Worm (Caenorhabditis elegans) whole organism, L3 larva: ENCODE results near the gene asm-2.

Experiments used
- R02D3.7 ChIP-seq: fragments of 150-350 bp; optimal IDR thresholded peaks from 2 replicates; lab custom pipeline; 2014; ENCODE audit warnings: missing biosample characterization, missing genetic modification characterization
- ZK546.5 ChIP-seq: sonication (generic microtip); optimal IDR thresholded peaks from 2 replicates; lab custom pipeline; 2017; ENCODE audit warnings: missing biosample characterization, missing genetic modification characterization
- aly-2 ChIP-seq: fragments of 150-350 bp; optimal IDR thresholded peaks from 2 replicates; lab custom pipeline; 2014; ENCODE audit warnings: missing biosample characterization, missing genetic modification characterization
- ama-1 ChIP-seq: fragments of 150-350 bp; optimal IDR thresholded peaks from 2 replicates; lab custom pipeline; 2018
- ceh-16 ChIP-seq: sonication (generic microtip); optimal IDR thresholded peaks from 2 replicates; lab custom pipeline; 2017; ENCODE audit warnings: missing biosample characterization, missing genetic modification characterization
- ceh-28 ChIP-seq: fragments of 150-350 bp; optimal IDR thresholded peaks from 2 replicates; lab custom pipeline; 2014; ENCODE audit warnings: missing biosample characterization, missing genetic modification reagents, missing genetic modification characterization
- egl-27 ChIP-seq: sonication (generic microtip); optimal IDR thresholded peaks from 4 replicates; lab custom pipeline; 2017; ENCODE audit warnings: missing biosample characterization, missing genetic modification reagents, missing genetic modification characterization
- egl-5 ChIP-seq: fragments of 150-350 bp; optimal IDR thresholded peaks from 2 replicates; lab custom pipeline; 2017; ENCODE audit warnings: missing biosample characterization, missing genetic modification reagents, missing genetic modification characterization, inconsistent platforms
- elt-1 ChIP-seq: fragments of 150-350 bp; optimal IDR thresholded peaks from 2 replicates; lab custom pipeline; 2014; ENCODE audit warnings: missing biosample characterization, missing genetic modification characterization
- elt-2 ChIP-seq: sonication (generic microtip); optimal IDR thresholded peaks from 2 replicates; lab custom pipeline; 2016; ENCODE audit warnings: missing genetic modification reagents, mild to moderate bottlenecking, missing genetic modification characterization, missing compliant biosample characterization
- elt-3 ChIP-seq, 3 experiments: fragments of 150-350 bp in 1 of 3; sonication (generic microtip) in 2 of 3; optimal IDR thresholded peaks; 2 replicates in 2 of 3; 4 replicates in 1 of 3; lab custom pipeline; 2014 to 2017; ENCODE audit warnings: missing biosample characterization in 3 of 3, missing genetic modification characterization in 3 of 3
- fkh-10 ChIP-seq: sonication (generic microtip); optimal IDR thresholded peaks from 2 replicates; lab custom pipeline; 2017; ENCODE audit warnings: missing biosample characterization, missing genetic modification reagents, missing genetic modification characterization
- fos-1 ChIP-seq: fragments of 150-350 bp; optimal IDR thresholded peaks from 2 replicates; lab custom pipeline; 2014; ENCODE audit warnings: missing biosample characterization, missing genetic modification characterization
- hmg-11 ChIP-seq: sonication (generic microtip); optimal IDR thresholded peaks from 2 replicates; lab custom pipeline; 2016; ENCODE audit warnings: missing genetic modification characterization, missing compliant biosample characterization
- lin-15B ChIP-seq: fragments of 150-350 bp; optimal IDR thresholded peaks from 2 replicates; lab custom pipeline; 2014; ENCODE audit warnings: missing biosample characterization, missing genetic modification characterization
- lin-39 ChIP-seq: fragments of 150-350 bp; optimal IDR thresholded peaks from 2 replicates; lab custom pipeline; 2018; ENCODE audit warnings: missing biosample characterization, missing genetic modification reagents, missing genetic modification characterization
- lsy-12 ChIP-seq: sonication (generic microtip); optimal IDR thresholded peaks from 2 replicates; lab custom pipeline; 2016; ENCODE audit warnings: mild to moderate bottlenecking, missing genetic modification characterization, missing compliant biosample characterization
- mdl-1 ChIP-seq: fragments of 150-350 bp; optimal IDR thresholded peaks from 2 replicates; lab custom pipeline; 2014; ENCODE audit warnings: missing biosample characterization, missing genetic modification characterization
- mml-1 ChIP-seq: fragments of 150-350 bp; sonication (generic microtip); optimal IDR thresholded peaks from 3 replicates; lab custom pipeline; 2014; ENCODE audit warnings: missing biosample characterization, missing genetic modification characterization
- nfya-1 ChIP-seq: sonication (generic microtip); optimal IDR thresholded peaks from 2 replicates; lab custom pipeline; 2017; ENCODE audit warnings: missing genetic modification characterization, mild to moderate bottlenecking, missing compliant biosample characterization, antibody characterized with exemption, moderate library complexity; ENCODE audit not compliant: insufficient read depth
- nhr-11 ChIP-seq: fragments of 150-350 bp; optimal IDR thresholded peaks from 2 replicates; lab custom pipeline; 2014; ENCODE audit warnings: missing biosample characterization, missing genetic modification characterization
- nhr-23 ChIP-seq: fragments of 150-350 bp; optimal IDR thresholded peaks from 2 replicates; lab custom pipeline; 2014; ENCODE audit warnings: missing biosample characterization, missing genetic modification reagents, missing genetic modification characterization
- nhr-237 ChIP-seq: fragments of 150-350 bp; optimal IDR thresholded peaks from 2 replicates; lab custom pipeline; 2014; ENCODE audit warnings: missing biosample characterization, missing genetic modification characterization
- nhr-25 ChIP-seq: sonication (generic microtip); optimal IDR thresholded peaks from 2 replicates; lab custom pipeline; 2017; ENCODE audit warnings: missing biosample characterization, missing genetic modification characterization
- nhr-28 ChIP-seq: fragments of 150-350 bp; optimal IDR thresholded peaks from 2 replicates; lab custom pipeline; 2014; ENCODE audit warnings: missing biosample characterization, missing genetic modification characterization
- nhr-67 ChIP-seq: fragments of 150-350 bp; optimal IDR thresholded peaks from 2 replicates; lab custom pipeline; 2014; ENCODE audit warnings: missing biosample characterization, missing genetic modification characterization
- nhr-76 ChIP-seq: fragments of 150-350 bp; sonication (generic microtip); optimal IDR thresholded peaks from 5 replicates; lab custom pipeline; 2014; ENCODE audit warnings: missing biosample characterization, missing genetic modification characterization
- nhr-77 ChIP-seq: fragments of 150-350 bp; optimal IDR thresholded peaks from 2 replicates; lab custom pipeline; 2014; ENCODE audit warnings: missing biosample characterization, missing genetic modification characterization
- pha-4 ChIP-seq: fragments of 150-350 bp; optimal IDR thresholded peaks from 2 replicates; lab custom pipeline; 2014; ENCODE audit warnings: missing biosample characterization, missing genetic modification reagents, missing genetic modification characterization
- pqm-1 ChIP-seq: fragments of 150-350 bp; optimal IDR thresholded peaks from 2 replicates; lab custom pipeline; 2017; ENCODE audit warnings: missing biosample characterization, missing genetic modification characterization, inconsistent platforms
- sea-2 ChIP-seq: fragments of 150-350 bp; sonication (generic microtip); optimal IDR thresholded peaks from 4 replicates; lab custom pipeline; 2014; ENCODE audit warnings: missing biosample characterization, missing genetic modification reagents, missing genetic modification characterization
- snpc-4 ChIP-seq: fragments of 150-350 bp; optimal IDR thresholded peaks from 2 replicates; lab custom pipeline; 2014; ENCODE audit warnings: missing biosample characterization, missing genetic modification characterization
- tbx-2 ChIP-seq: sonication (generic microtip); optimal IDR thresholded peaks from 2 replicates; lab custom pipeline; 2016; ENCODE audit warnings: mild to moderate bottlenecking, missing genetic modification characterization, missing compliant biosample characterization
- unc-62 ChIP-seq: fragments of 150-350 bp; sonication (generic microtip); optimal IDR thresholded peaks from 4 replicates; lab custom pipeline; 2014; ENCODE audit warnings: missing biosample characterization, missing genetic modification reagents, missing genetic modification characterization
- zag-1 ChIP-seq: fragments of 150-350 bp; optimal IDR thresholded peaks from 2 replicates; lab custom pipeline; 2014; ENCODE audit warnings: missing biosample characterization, missing genetic modification characterization
- ztf-11 ChIP-seq: fragments of 150-350 bp; optimal IDR thresholded peaks from 2 replicates; lab custom pipeline; 2014; ENCODE audit warnings: missing biosample characterization, missing genetic modification characterization

Gene asm-2

DNA sequence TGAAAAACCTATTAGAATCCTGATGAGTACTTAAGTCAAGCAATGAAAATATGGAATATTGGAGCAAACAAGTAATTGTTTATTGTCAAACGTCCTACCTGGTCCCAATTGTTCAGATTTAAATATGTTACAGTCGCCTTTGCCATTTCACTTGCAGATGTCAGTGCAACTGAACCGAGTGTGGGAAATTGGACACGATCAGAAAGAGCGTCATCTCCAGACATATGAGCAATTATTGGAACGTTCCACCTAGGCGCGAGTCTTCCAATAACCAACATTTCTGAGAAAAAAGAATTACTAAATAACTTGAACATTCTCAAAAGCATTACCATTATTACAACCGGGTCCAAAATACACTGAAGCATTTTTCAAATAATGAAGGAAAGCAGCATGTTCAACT, 13.0 kb upstream of the asm-2 start:
- TF ChIP-seq sea-2 (GFP tag; lab: Kevin White, UChicago) = no peak
- TF ChIP-seq elt-2 (tag; lab: Kevin White, UChicago) = no peak
- TF ChIP-seq elt-1 (tag; lab: Kevin White, UChicago) = no peak
- TF ChIP-seq hmg-11 (tag; lab: Kevin White, UChicago) = no peak
- no peak for TF ChIP-seq pha-4 (tag; lab: Kevin White, UChicago)
- no peak for TF ChIP-seq mml-1 (tag; lab: Kevin White, UChicago)
- no peak for TF ChIP-seq fkh-10
- no peak for TF ChIP-seq ceh-28
- no peak for TF ChIP-seq nhr-67 (tag; lab: Kevin White, UChicago)
- TF ChIP-seq nhr-76 (tag; lab: Kevin White, UChicago) = no peak
- no peak for TF ChIP-seq R02D3.7 (tag; lab: Kevin White, UChicago)
- TF ChIP-seq ceh-16 (tag; lab: Kevin White, UChicago) = no peak
- no peak for TF ChIP-seq pqm-1
- TF ChIP-seq aly-2 (tag; lab: Kevin White, UChicago) = no peak
- no peak for TF ChIP-seq lin-39 (tag; lab: Kevin White, UChicago)
- no peak for TF ChIP-seq nhr-77 (tag; lab: Kevin White, UChicago)
- TF ChIP-seq tbx-2 (tag; lab: Kevin White, UChicago) = no peak
- TF ChIP-seq mdl-1 = no peak
- TF ChIP-seq unc-62 = no peak
- TF ChIP-seq snpc-4 (tag; lab: Kevin White, UChicago) = no peak

DNA sequence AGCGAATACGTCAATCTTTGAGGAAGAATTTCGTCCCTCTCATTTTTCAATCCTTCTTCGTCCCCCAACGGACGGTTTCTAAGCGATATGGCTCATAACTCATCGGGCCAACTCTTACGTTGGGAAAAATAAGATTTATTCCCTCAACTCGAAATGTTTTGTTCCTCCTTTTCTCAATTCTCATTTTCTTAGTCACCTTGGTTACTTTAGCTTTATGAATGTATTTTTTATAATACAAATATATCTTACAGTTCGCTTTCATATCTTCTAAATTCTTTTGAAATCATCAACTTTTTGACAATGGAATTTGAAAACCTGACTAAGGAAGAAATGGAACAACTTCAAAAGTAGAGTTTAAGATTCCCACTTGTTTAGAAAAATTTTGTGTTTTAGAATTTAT, 5.4 kb upstream of the asm-2 start, which contains the start of gene npr-9:
Gene npr-9, plus strand, starts transcription at position 301 of the 400 bp plus-strand sequence.
- TF ChIP-seq mml-1 (tag; lab: Kevin White, UChicago) (no peak), ama-1 (no peak), lin-15B (no peak), pha-4 (tag; lab: Kevin White, UChicago) (no peak), fos-1 (no peak), nfya-1 (tag; lab: Kevin White, UChicago) (no peak), elt-3 (tag; optimal IDR thresholded peaks at IDR 0.05; lab: Kevin White, UChicago) (no peak), nhr-28 (no peak), ztf-11 (tag; lab: Kevin White, UChicago) (no peak)

DNA sequence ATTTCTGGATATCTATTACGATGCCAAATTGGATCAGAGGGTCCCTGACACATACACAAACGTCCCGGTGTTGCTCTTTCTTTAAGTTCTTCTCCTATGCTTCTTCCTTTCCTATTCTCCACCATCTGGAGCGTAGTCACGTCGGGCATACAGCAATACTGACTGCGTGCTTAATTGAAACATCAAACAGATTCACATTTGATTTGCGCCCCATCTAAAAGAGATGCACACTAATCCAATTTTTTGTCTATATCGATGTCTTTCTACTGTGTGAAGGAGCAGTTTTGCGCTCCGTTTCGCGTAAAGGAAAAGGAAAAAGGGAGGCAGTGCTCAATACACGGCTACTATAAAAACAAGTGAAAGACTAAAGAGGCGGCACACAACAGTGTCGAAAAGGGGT, 4.7 kb upstream of the asm-2 start:
- TF ChIP-seq fos-1 (no peak), elt-2 (tag; lab: Kevin White, UChicago) (no peak), nhr-23 (tag; lab: Kevin White, UChicago) (no peak), elt-3 (tag; optimal IDR thresholded peaks at IDR 0.05; lab: Kevin White, UChicago) (no peak), pha-4 (tag; lab: Kevin White, UChicago) (no peak), nhr-67 (tag; lab: Kevin White, UChicago) (no peak), egl-5 (tag; lab: Kevin White, UChicago) (no peak), nhr-237 (tag; lab: Kevin White, UChicago) (no peak), nhr-11 (tag; lab: Kevin White, UChicago) (no peak), lsy-12 (tag; lab: Kevin White, UChicago) (no peak), aly-2 (tag; lab: Kevin White, UChicago) (no peak), nhr-25 (no peak), mml-1 (tag; lab: Kevin White, UChicago) (no peak), egl-27 (tag; lab: Kevin White, UChicago) (no peak), lin-15B (no peak)

DNA sequence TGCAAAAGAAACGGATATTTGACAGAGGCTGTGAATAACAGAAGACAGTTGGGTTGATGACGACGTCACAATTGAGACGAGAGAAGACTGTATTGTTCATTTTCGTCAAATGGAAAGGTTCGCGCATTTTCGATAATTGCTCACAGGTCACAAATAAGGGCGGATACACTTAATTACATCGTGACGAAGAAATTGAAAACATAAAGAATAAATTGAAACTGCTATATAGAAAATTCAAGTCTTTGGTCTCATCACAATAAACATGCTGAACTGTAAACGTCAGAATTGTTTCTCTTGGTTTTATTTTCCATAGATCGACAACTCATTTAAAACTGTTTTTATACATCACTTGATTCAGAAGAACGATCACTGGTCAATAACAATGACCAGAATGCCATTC, 2.8 kb upstream of the asm-2 start, which contains the start of gene ZK455.5:
Gene ZK455.5, minus strand, starts transcription at position 101 of the 400 bp plus-strand sequence.
- TF ChIP-seq unc-62 = no peak

DNA sequence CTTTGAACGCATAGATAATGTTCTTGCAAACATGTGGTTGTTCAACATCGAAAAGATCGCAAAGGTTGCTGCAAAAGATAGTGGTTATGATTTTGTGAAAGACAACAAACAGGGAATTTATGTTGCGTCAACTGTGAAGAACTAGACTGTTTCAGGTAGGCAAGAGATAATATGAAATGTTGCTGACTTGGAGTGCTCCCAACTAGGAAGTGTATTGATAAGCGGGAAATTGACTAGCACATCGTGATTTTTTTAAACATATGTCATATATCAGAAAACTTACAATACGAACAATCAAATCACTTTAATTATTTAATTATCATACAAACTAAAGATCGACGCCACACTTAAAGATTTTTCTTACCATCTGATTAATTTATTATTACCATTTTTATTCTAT, 826 bp downstream of the asm-2 start:
- TF ChIP-seq nfya-1 (tag; lab: Kevin White, UChicago) (no peak), tbx-2 (tag; lab: Kevin White, UChicago) (no peak), nhr-28 (no peak), nhr-25 (no peak), lin-39 (tag; lab: Kevin White, UChicago) (no peak), zag-1 (tag; lab: Kevin White, UChicago) (no peak), mml-1 (tag; lab: Kevin White, UChicago) (no peak), ZK546.5 (tag; lab: Kevin White, UChicago) (no peak), ztf-11 (tag; lab: Kevin White, UChicago) (no peak), R02D3.7 (tag; lab: Kevin White, UChicago) (no peak), ceh-28 (no peak), elt-2 (tag; lab: Kevin White, UChicago) (peak; percentile 66), pqm-1 (peak; percentile 19)
